Worm (Caenorhabditis elegans): ENCODE results near the gene R09D1.13.

R09D1.13 gene

DNA sequence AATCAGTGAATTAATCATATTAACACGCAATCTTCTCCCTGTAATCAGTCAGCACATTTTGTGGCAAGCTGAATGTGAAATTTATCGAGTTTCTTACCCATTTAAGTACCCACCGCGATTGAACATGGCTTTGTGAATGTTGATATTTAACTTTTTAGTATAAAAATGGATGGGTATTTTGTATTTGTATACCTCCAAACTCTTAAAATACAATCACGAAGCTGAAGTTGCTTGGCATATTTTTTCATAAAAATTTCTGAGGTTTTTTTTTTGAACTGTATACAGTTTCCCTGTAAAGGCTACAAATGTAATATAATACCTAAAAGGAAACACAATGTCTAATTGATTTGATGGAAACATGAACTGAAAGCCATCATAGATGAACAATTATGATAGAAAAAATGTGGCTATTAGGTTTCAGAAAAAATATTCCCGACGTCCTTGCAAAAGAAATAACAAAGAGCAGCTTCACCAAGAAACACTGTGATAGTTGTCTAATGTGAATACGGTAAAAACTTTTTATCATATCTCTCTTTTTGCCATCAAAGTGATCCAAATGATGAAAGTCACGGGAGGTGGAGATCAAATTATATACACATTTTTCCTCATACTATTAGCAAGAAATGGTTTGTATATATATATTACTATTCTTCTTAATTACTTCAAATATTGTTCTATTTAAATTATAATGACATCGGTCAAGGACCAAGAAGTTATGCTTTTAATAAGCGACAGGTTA lies 29.3 kb upstream of the R09D1.13 start, which contains the start of the genes chil-25 and chil-26:
Gene chil-25 (minus strand): TSS at position 101 of the 739 bp plus-strand sequence.
Gene chil-26 (plus strand): TSS at position 689 of the 739 bp plus-strand sequence.
- TF ChIP-seq aly-2 (tag; optimal IDR thresholded peaks at IDR 0.05) (no peak), nhr-129 (tag; optimal IDR thresholded peaks at IDR 0.05) (no peak), sma-9 (GFP tag; optimal IDR thresholded peaks at IDR 0.05) (no peak), sma-9 (tag; optimal IDR thresholded peaks at IDR 0.05) (no peak), nhr-11 (tag; optimal IDR thresholded peaks at IDR 0.05) (no peak), egl-27 (tag; optimal IDR thresholded peaks at IDR 0.05) (no peak), ceh-16 (tag; optimal IDR thresholded peaks at IDR 0.05) (no peak), ztf-4 (tag; optimal IDR thresholded peaks at IDR 0.05) (no peak), gmeb-1 (tag; optimal IDR thresholded peaks at IDR 0.05) (no peak), elt-1 (tag; optimal IDR thresholded peaks at IDR 0.05) (no peak), ztf-11 (tag; optimal IDR thresholded peaks at IDR 0.05) (no peak), sma-3 (GFP tag; optimal IDR thresholded peaks at IDR 0.05) (no peak), snpc-4 (tag; optimal IDR thresholded peaks at IDR 0.05) (no peak), mbf-1 (tag; optimal IDR thresholded peaks at IDR 0.05) (no peak), lin-39 (tag; optimal IDR thresholded peaks at IDR 0.05) (no peak), alr-1 (tag; optimal IDR thresholded peaks at IDR 0.05) (no peak), sem-4 (tag; optimal IDR thresholded peaks at IDR 0.05) (no peak), peb-1 (tag; optimal IDR thresholded peaks at IDR 0.05) (no peak), nhr-23 (tag; optimal IDR thresholded peaks at IDR 0.05) (no peak)

DNA sequence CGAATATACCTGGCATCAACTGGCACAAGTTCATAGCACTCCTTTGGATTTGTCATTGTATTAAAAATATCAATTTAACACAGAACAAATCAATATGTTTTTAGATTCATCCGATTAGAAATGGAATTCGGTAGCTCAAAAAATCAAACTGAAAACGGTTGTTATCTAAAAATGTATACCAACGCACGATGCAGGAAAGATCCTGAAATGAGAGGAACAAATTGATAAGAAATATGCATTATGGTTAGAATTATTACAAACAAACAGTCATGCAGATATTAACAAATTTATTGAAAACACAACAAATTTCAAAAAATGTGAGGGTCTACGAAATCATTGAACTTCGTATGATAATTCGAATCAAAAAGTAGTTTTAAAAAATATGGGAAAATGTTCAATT lies 24.8 kb upstream of the R09D1.13 start, which contains the start of gene T19H5.6:
Gene T19H5.6 (minus strand): TSS at position 195 of the 400 bp plus-strand sequence.
- TF ChIP-seq nhr-25 (tag; optimal IDR thresholded peaks at IDR 0.05) (no peak), fos-1 (tag; optimal IDR thresholded peaks at IDR 0.05) (peak; percentile 59)

DNA sequence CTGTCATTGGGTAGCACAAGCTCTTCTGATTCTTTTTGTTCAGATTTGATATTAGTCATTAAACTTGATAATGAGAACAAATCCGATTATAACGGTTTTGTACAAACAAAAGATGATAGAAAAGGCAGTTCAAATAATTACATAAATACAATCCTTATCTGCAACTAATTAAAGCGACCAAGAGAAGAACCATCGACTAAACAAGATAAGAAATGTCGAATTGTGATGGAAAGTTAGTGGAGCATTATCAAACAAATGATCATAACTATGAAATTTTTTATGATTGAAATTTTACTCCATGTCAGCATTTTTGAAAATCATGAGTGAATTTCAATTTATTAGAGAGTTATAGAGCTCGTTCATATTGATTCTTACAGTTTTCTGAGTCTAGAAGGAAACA lies 23.1 kb upstream of the R09D1.13 start, which contains the start of gene chil-23:
Gene chil-23 (minus strand): TSS at position 198 of the 400 bp plus-strand sequence.
- TF ChIP-seq C34F6.9 (tag; optimal IDR thresholded peaks at IDR 0.05) (no peak), sma-3 (GFP tag; optimal IDR thresholded peaks at IDR 0.05) (no peak), nhr-23 (tag; optimal IDR thresholded peaks at IDR 0.05) (no peak), F13H6.1 (tag; optimal IDR thresholded peaks at IDR 0.05) (no peak), nhr-6 (tag; optimal IDR thresholded peaks at IDR 0.05) (no peak), nhr-237 (tag; optimal IDR thresholded peaks at IDR 0.05) (no peak), crh-2 (tag; optimal IDR thresholded peaks at IDR 0.05) (peak; percentile 23), alr-1 (tag; optimal IDR thresholded peaks at IDR 0.05) (no peak), ceh-82 (tag; optimal IDR thresholded peaks at IDR 0.05) (no peak), nhr-77 (tag; optimal IDR thresholded peaks at IDR 0.05) (no peak), nhr-12 (tag; optimal IDR thresholded peaks at IDR 0.05) (no peak), sma-9 (GFP tag; optimal IDR thresholded peaks at IDR 0.05) (peak; percentile 60), sma-9 (tag; optimal IDR thresholded peaks at IDR 0.05) (no peak), elt-1 (tag; optimal IDR thresholded peaks at IDR 0.05) (no peak), ama-1 (optimal IDR thresholded peaks at IDR 0.05) (no peak), lin-11 (tag; optimal IDR thresholded peaks at IDR 0.05) (no peak), Y55F3AM.14 (GFP tag; optimal IDR thresholded peaks at IDR 0.05) (no peak), elt-3 (tag; optimal IDR thresholded peaks at IDR 0.05) (no peak), mab-5 (tag; optimal IDR thresholded peaks at IDR 0.05) (no peak), nhr-129 (tag; optimal IDR thresholded peaks at IDR 0.05) (no peak), unc-39 (tag; optimal IDR thresholded peaks at IDR 0.05) (no peak), ceh-16 (tag; optimal IDR thresholded peaks at IDR 0.05) (no peak), unc-62 (GFP tag; optimal IDR thresholded peaks at IDR 0.05) (no peak), sem-4 (tag; optimal IDR thresholded peaks at IDR 0.05) (no peak), mbf-1 (tag; optimal IDR thresholded peaks at IDR 0.05) (no peak), fos-1 (tag; optimal IDR thresholded peaks at IDR 0.05) (peak; percentile 89), peb-1 (tag; optimal IDR thresholded peaks at IDR 0.05) (no peak), gmeb-1 (tag; optimal IDR thresholded peaks at IDR 0.05) (no peak), unc-55 (GFP tag; optimal IDR thresholded peaks at IDR 0.05) (no peak), skn-1 (tag; optimal IDR thresholded peaks at IDR 0.05) (peak; percentile 48), ZK546.5 (tag; optimal IDR thresholded peaks at IDR 0.05) (no peak)

All from whole organism, L2 larva.